Worm (Caenorhabditis elegans) whole organism, L1 larva: ENCODE data around the gene swt-5.

Source experiments
- C04F5.9 ChIP-seq: sonication (generic microtip); optimal IDR thresholded peaks from 2 replicates; lab custom pipeline; 2016; ENCODE audit warnings: missing genetic modification characterization, missing compliant biosample characterization
- C16A3.4 ChIP-seq: fragments of 150-350 bp; optimal IDR thresholded peaks from 2 replicates; lab custom pipeline; 2014; ENCODE audit warnings: missing biosample characterization, missing genetic modification characterization
- F16B12.6 ChIP-seq: fragments of 150-350 bp; optimal IDR thresholded peaks from 2 replicates; lab custom pipeline; 2014; ENCODE audit warnings: missing biosample characterization, missing genetic modification characterization
- Y116A8C.19 ChIP-seq: sonication (generic microtip); optimal IDR thresholded peaks from 2 replicates; lab custom pipeline; 2016; ENCODE audit warnings: missing compliant biosample characterization, missing genetic modification characterization, borderline replicate concordance
- aha-1 ChIP-seq: fragments of 150-350 bp; optimal IDR thresholded peaks from 2 replicates; lab custom pipeline; 2014; ENCODE audit warnings: missing biosample characterization, missing genetic modification characterization
- aly-2 ChIP-seq: fragments of 150-350 bp; optimal IDR thresholded peaks from 2 replicates; lab custom pipeline; 2014; ENCODE audit warnings: missing biosample characterization, missing genetic modification characterization
- ama-1 ChIP-seq: fragments of 150-350 bp; optimal IDR thresholded peaks from 2 replicates; lab custom pipeline; 2014
- blmp-1 ChIP-seq: fragments of 150-350 bp; optimal IDR thresholded peaks from 2 replicates; lab custom pipeline; 2014; ENCODE audit warnings: missing biosample characterization, missing genetic modification characterization
- ceh-8 ChIP-seq: fragments of 200-800 bp; sonication (Bioruptor generic); optimal IDR thresholded peaks from 2 replicates; lab custom pipeline; 2018; ENCODE audit warnings: mild to moderate bottlenecking, missing genetic modification characterization, moderate library complexity, missing compliant biosample characterization
- ceh-82 ChIP-seq, 3 experiments: fragments of 150-350 bp in 1 of 3; sonication (generic microtip) in 2 of 3; optimal IDR thresholded peaks; 2 replicates each; lab custom pipeline; 2014 to 2017; ENCODE audit warnings: missing biosample characterization in 3 of 3, missing genetic modification characterization in 3 of 3
- ceh-90 ChIP-seq: sonication (generic microtip); optimal IDR thresholded peaks from 2 replicates; lab custom pipeline; 2016; ENCODE audit warnings: missing genetic modification characterization, missing compliant biosample characterization
- dpl-1 ChIP-seq, 3 experiments: fragments of 150-350 bp in 2 of 3; sonication (generic microtip) in 1 of 3; optimal IDR thresholded peaks; 2 replicates each; lab custom pipeline; 2014 to 2017; ENCODE audit warnings: missing biosample characterization in 3 of 3, missing genetic modification characterization in 3 of 3, missing genetic modification reagents in 3 of 3
- dsc-1 ChIP-seq: sonication (generic microtip); optimal IDR thresholded peaks from 2 replicates; lab custom pipeline; 2016; ENCODE audit warnings: mild to moderate bottlenecking, missing genetic modification characterization, missing compliant biosample characterization
- efl-1 ChIP-seq, 4 experiments: fragments of 150-350 bp; optimal IDR thresholded peaks in 3 of 4; peaks in 1 of 4; 1 replicate in 1 of 4; 2 replicates in 3 of 4; lab custom pipeline; 2014; ENCODE audit warnings: missing biosample characterization in 2 of 4, missing genetic modification characterization in 2 of 4, missing genetic modification reagents in 2 of 4
- egl-13 ChIP-seq: sonication (generic microtip); optimal IDR thresholded peaks from 2 replicates; lab custom pipeline; 2016; ENCODE audit warnings: missing genotype, missing genetic modification reagents, missing genetic modification characterization, missing compliant biosample characterization
- elt-2 ChIP-seq: sonication (generic microtip); optimal IDR thresholded peaks from 2 replicates; lab custom pipeline; 2016; ENCODE audit warnings: missing genetic modification characterization, mild to moderate bottlenecking, inconsistent platforms, missing compliant biosample characterization, missing genetic modification reagents
- elt-3 ChIP-seq, 6 experiments: fragments of 150-350 bp in 1 of 6; sonication (generic microtip); optimal IDR thresholded peaks; 2 replicates each; lab custom pipeline; 2017 to 2018; ENCODE audit warnings: missing biosample characterization in 6 of 6, missing genetic modification characterization in 6 of 6, inconsistent platforms in 1 of 6
- fos-1 ChIP-seq: fragments of 150-350 bp; optimal IDR thresholded peaks from 2 replicates; lab custom pipeline; 2014; ENCODE audit warnings: missing biosample characterization, missing genetic modification characterization
- irx-1 ChIP-seq: sonication (generic microtip); optimal IDR thresholded peaks from 2 replicates; lab custom pipeline; 2016; ENCODE audit warnings: missing genetic modification characterization, missing compliant biosample characterization
- isw-1 ChIP-seq: fragments of 200-800 bp; sonication (Bioruptor generic); IDR thresholded peaks from 2 replicates; pipeline ENCODE4 v1.3.6; 2022; ENCODE audit warnings: missing genetic modification characterization, missing compliant biosample characterization
- lin-14 ChIP-seq: fragments of 200-800 bp; sonication (Bioruptor generic); optimal IDR thresholded peaks from 2 replicates; lab custom pipeline; 2018; ENCODE audit warnings: mild to moderate bottlenecking, missing genetic modification characterization, moderate library complexity, missing compliant biosample characterization
- lin-35 ChIP-seq, 2 experiments: fragments of 150-350 bp; optimal IDR thresholded peaks; 2 replicates each; lab custom pipeline; 2014; ENCODE audit warnings: missing biosample characterization in 2 of 2, missing genetic modification characterization in 2 of 2, missing genetic modification reagents in 2 of 2
- lin-39 ChIP-seq: fragments of 150-350 bp; optimal IDR thresholded peaks from 2 replicates; lab custom pipeline; 2014; ENCODE audit warnings: missing biosample characterization, missing genetic modification reagents, missing genetic modification characterization
- lir-3 ChIP-seq: sonication (generic microtip); optimal IDR thresholded peaks from 2 replicates; lab custom pipeline; 2016; ENCODE audit warnings: mild to moderate bottlenecking, missing genetic modification characterization, moderate library complexity, missing compliant biosample characterization; ENCODE audit not compliant: poor library complexity
- lsy-2 ChIP-seq, 2 experiments: fragments of 150-350 bp; optimal IDR thresholded peaks; 2 replicates each; lab custom pipeline; 2014; ENCODE audit warnings: missing biosample characterization in 2 of 2, missing genetic modification characterization in 2 of 2
- mab-9 ChIP-seq: fragments of 200-800 bp; sonication (Bioruptor generic); IDR thresholded peaks from 2 replicates; pipeline ENCODE4 v1.3.6; 2022; ENCODE audit warnings: missing genetic modification reagents, missing genetic modification characterization, missing compliant biosample characterization
- mdl-1 ChIP-seq, 2 experiments: fragments of 150-350 bp; optimal IDR thresholded peaks; 2 replicates each; lab custom pipeline; 2014 to 2017; ENCODE audit warnings: missing biosample characterization in 2 of 2, missing genetic modification characterization in 2 of 2, inconsistent platforms in 1 of 2
- mep-1 ChIP-seq: fragments of 150-350 bp; optimal IDR thresholded peaks from 2 replicates; lab custom pipeline; 2014; ENCODE audit warnings: missing biosample characterization, missing genetic modification characterization
- nhr-12 ChIP-seq: sonication (generic microtip); optimal IDR thresholded peaks from 2 replicates; lab custom pipeline; 2017; ENCODE audit warnings: missing biosample characterization, missing genetic modification characterization
- nhr-19 ChIP-seq: fragments of 200-800 bp; sonication (Bioruptor generic); conservative IDR thresholded peaks from 2 replicates; pipeline ENCODE4 v1.3.6; 2022; ENCODE audit warnings: missing genetic modification characterization, missing compliant biosample characterization
- nhr-20 ChIP-seq: sonication (generic microtip); optimal IDR thresholded peaks from 2 replicates; lab custom pipeline; 2016; ENCODE audit warnings: mild to moderate bottlenecking, missing genetic modification characterization, missing compliant biosample characterization
- nhr-28 ChIP-seq: fragments of 150-350 bp; optimal IDR thresholded peaks from 2 replicates; lab custom pipeline; 2014; ENCODE audit warnings: missing biosample characterization, missing genetic modification characterization
- nhr-47 ChIP-seq: sonication (generic microtip); optimal IDR thresholded peaks from 2 replicates; lab custom pipeline; 2016; ENCODE audit warnings: mild to moderate bottlenecking, missing genetic modification characterization, moderate library complexity, missing compliant biosample characterization
- nhr-71 ChIP-seq: sonication (generic microtip); optimal IDR thresholded peaks from 2 replicates; lab custom pipeline; 2016; ENCODE audit warnings: mild to moderate bottlenecking, missing genetic modification characterization, moderate library complexity, missing compliant biosample characterization
- nhr-85 ChIP-seq: sonication (generic microtip); peaks from one replicate; lab custom pipeline; 2016; ENCODE audit warnings: missing genetic modification characterization, inconsistent platforms, missing compliant biosample characterization
- nhr-90 ChIP-seq: sonication (generic microtip); optimal IDR thresholded peaks from 2 replicates; lab custom pipeline; 2016; ENCODE audit warnings: mild to moderate bottlenecking, missing genetic modification characterization, missing compliant biosample characterization; ENCODE audit not compliant: poor library complexity
- pag-3 ChIP-seq: sonication (generic microtip); optimal IDR thresholded peaks from 2 replicates; lab custom pipeline; 2017; ENCODE audit warnings: missing genetic modification characterization, mild to moderate bottlenecking, missing compliant biosample characterization, antibody characterized with exemption, borderline replicate concordance; ENCODE audit not compliant: insufficient read depth
- pqm-1 ChIP-seq: sonication (generic microtip); optimal IDR thresholded peaks from 3 replicates; lab custom pipeline; 2017; ENCODE audit warnings: missing biosample characterization, missing genetic modification characterization
- rnt-1 ChIP-seq: sonication (generic microtip); optimal IDR thresholded peaks from 2 replicates; lab custom pipeline; 2016; ENCODE audit warnings: mild to moderate bottlenecking, missing genetic modification characterization, moderate library complexity, missing compliant biosample characterization
- skn-1 ChIP-seq: fragments of 150-350 bp; optimal IDR thresholded peaks from 2 replicates; lab custom pipeline; 2014; ENCODE audit warnings: missing biosample characterization, missing genetic modification characterization
- snpc-4 ChIP-seq: fragments of 150-350 bp; optimal IDR thresholded peaks from 2 replicates; lab custom pipeline; 2014; ENCODE audit warnings: missing biosample characterization, missing genetic modification characterization
- snu-23 ChIP-seq: sonication (generic microtip); optimal IDR thresholded peaks from 2 replicates; lab custom pipeline; 2016; ENCODE audit warnings: missing genetic modification characterization, missing compliant biosample characterization
- sox-4 ChIP-seq: sonication (generic microtip); optimal IDR thresholded peaks from 2 replicates; lab custom pipeline; 2016; ENCODE audit warnings: missing genetic modification characterization, missing compliant biosample characterization
- sup-37 ChIP-seq: fragments of 200-800 bp; sonication (Bioruptor generic); optimal IDR thresholded peaks from 2 replicates; lab custom pipeline; 2018; ENCODE audit warnings: mild to moderate bottlenecking, missing genetic modification characterization, missing compliant biosample characterization
- swsn-7 ChIP-seq: sonication (generic microtip); optimal IDR thresholded peaks from 2 replicates; lab custom pipeline; 2016; ENCODE audit warnings: missing genetic modification characterization, missing compliant biosample characterization
- tbx-2 ChIP-seq: sonication (generic microtip); optimal IDR thresholded peaks from 2 replicates; lab custom pipeline; 2016; ENCODE audit warnings: missing genetic modification characterization, missing compliant biosample characterization
- unc-30 ChIP-seq: sonication (generic microtip); optimal IDR thresholded peaks from 2 replicates; lab custom pipeline; 2017; ENCODE audit warnings: missing biosample characterization, missing genetic modification characterization
- unc-62 ChIP-seq: fragments of 150-350 bp; optimal IDR thresholded peaks from 2 replicates; lab custom pipeline; 2014; ENCODE audit warnings: missing biosample characterization, missing genetic modification reagents, missing genetic modification characterization
- unc-86 ChIP-seq: sonication (generic microtip); optimal IDR thresholded peaks from 2 replicates; lab custom pipeline; 2016; ENCODE audit warnings: missing genetic modification characterization, missing compliant biosample characterization
- xbp-1 ChIP-seq: sonication (generic microtip); optimal IDR thresholded peaks from 2 replicates; lab custom pipeline; 2016; ENCODE audit warnings: missing genetic modification characterization, missing compliant biosample characterization
- zag-1 ChIP-seq: fragments of 150-350 bp; optimal IDR thresholded peaks from 2 replicates; lab custom pipeline; 2014; ENCODE audit warnings: missing biosample characterization, missing genetic modification characterization
- zip-4 ChIP-seq: fragments of 200-800 bp; sonication (Bioruptor generic); optimal IDR thresholded peaks from 2 replicates; lab custom pipeline; 2018; ENCODE audit warnings: mild to moderate bottlenecking, missing genetic modification characterization, moderate library complexity, missing compliant biosample characterization
- ztf-11 ChIP-seq, 2 experiments: sonication (generic microtip); optimal IDR thresholded peaks; 2 replicates each; lab custom pipeline; 2016 to 2017; ENCODE audit warnings: missing genetic modification characterization in 2 of 2, missing biosample characterization in 1 of 2, missing compliant biosample characterization in 1 of 2

The swt-5 gene

ce11 chrV:9513590-9513989, 12.4 kb downstream of the swt-5 start, which contains the start of gene eif-2Bdelta:
eif-2Bdelta (plus strand) TSS chrV:9513824.
- TF ChIP-seq isw-1 (GFP tag; lab: Robert Waterston, UW) (peak; percentile 59), dpl-1 (GFP tag; optimal IDR thresholded peaks at IDR 0.05; lab: Kevin White, UChicago) (peak; percentile 57 to 76 (median 71)), ceh-8 (GFP tag; lab: Kevin White, UChicago) (no peak), rnt-1 (tag; lab: Kevin White, UChicago) (peak; percentile 76), F16B12.6 (tag; lab: Kevin White, UChicago) (no peak), elt-2 (tag; lab: Kevin White, UChicago) (peak; percentile 55), mab-9 (GFP tag; lab: Robert Waterston, UW) (no peak), lin-35 (GFP tag; optimal IDR thresholded peaks at IDR 0.05; lab: Kevin White, UChicago) (peak; percentile 49 to 76), nhr-12 (tag; lab: Kevin White, UChicago) (no peak), unc-62 (GFP tag; lab: Kevin White, UChicago) (no peak), fos-1 (tag; lab: Kevin White, UChicago) (no peak), nhr-28 (tag; lab: Kevin White, UChicago) (no peak), pqm-1 (no peak), sup-37 (no peak), irx-1 (peak; percentile 76), tbx-2 (peak; percentile 75), lir-3 (tag; lab: Kevin White, UChicago) (no peak), dsc-1 (peak; percentile 78), egl-13 (tag; lab: Kevin White, UChicago) (peak; percentile 45), nhr-19 (peak; percentile 67), mdl-1 (tag; optimal IDR thresholded peaks at IDR 0.05; lab: Kevin White, UChicago) (peak in 1 of 2 experiments; percentile 26), zag-1 (tag; lab: Kevin White, UChicago) (no peak), aly-2 (tag; lab: Kevin White, UChicago) (no peak), aha-1 (tag; lab: Kevin White, UChicago) (no peak), snu-23 (GFP tag; lab: Kevin White, UChicago) (peak; percentile 79), skn-1 (tag; lab: Kevin White, UChicago) (peak; percentile 29), mep-1 (tag; lab: Kevin White, UChicago) (peak; percentile 90), pag-3 (tag; lab: Kevin White, UChicago) (no peak), nhr-90 (peak; percentile 74), nhr-20 (peak; percentile 70), lin-39 (peak; percentile 67), nhr-47 (tag; lab: Kevin White, UChicago) (peak; percentile 79), ceh-90 (tag; lab: Kevin White, UChicago) (peak; percentile 9), snpc-4 (peak; percentile 54), blmp-1 (tag; lab: Kevin White, UChicago) (peak; percentile 52), sox-4 (peak; percentile 63), unc-86 (peak; percentile 59), xbp-1 (peak; percentile 75), C04F5.9 (peak; percentile 15), lin-14 (GFP tag; lab: Kevin White, UChicago) (peak; percentile 72), C16A3.4 (tag; lab: Kevin White, UChicago) (peak; percentile 39), Y116A8C.19 (tag; lab: Kevin White, UChicago) (no peak), unc-30 (tag; lab: Kevin White, UChicago) (no peak), ztf-11 (tag; optimal IDR thresholded peaks at IDR 0.05; lab: Kevin White, UChicago) (no peak), ceh-82 (tag; optimal IDR thresholded peaks at IDR 0.05; lab: Kevin White, UChicago) (peak; percentile 20 to 45 (median 45)), efl-1 (optimal IDR thresholded peaks at IDR 0.05; lab: Kevin White, UChicago) (peak; percentile 51 to 73), efl-1 (GFP tag; optimal IDR thresholded peaks at IDR 0.05 in 1 of 2; lab: Kevin White, UChicago) (peak; percentile 68 to 96), nhr-71 (tag; lab: Kevin White, UChicago) (peak; percentile 83), nhr-85 (tag; lab: Kevin White, UChicago) (peak; percentile 80), elt-3 (tag; optimal IDR thresholded peaks at IDR 0.05; lab: Kevin White, UChicago) (peak in 1 of 6 experiments; percentile 2), swsn-7 (tag; lab: Kevin White, UChicago) (peak; percentile 76), lsy-2 (tag; optimal IDR thresholded peaks at IDR 0.05; lab: Kevin White, UChicago) (peak; percentile 71 to 84), zip-4 (GFP tag; lab: Kevin White, UChicago) (peak; percentile 27), ama-1 (no peak)
